Fruit fly (Drosophila melanogaster): ENCODE measurements around the gene CG4836.
A peak's percentile ranks its signal among the peaks of the same experiment; 100 is the strongest.

CG4836 gene

dm6 chr3R:20021152-20021769, 7.6 kb downstream of the CG4836 start, which contains the start of the genes PIG-L and psidin (continued):
- TF ChIP-seq dsx (GFP tag; optimal IDR thresholded peaks at IDR 0.05; ENCODE audit: poor library complexity, severe bottlenecking) (no peak), Sox102F (GFP tag; optimal IDR thresholded peaks at IDR 0.05) (no peak), Sox15 (GFP tag; optimal IDR thresholded peaks at IDR 0.05) (peak; percentile 83), CG11902 (GFP tag; optimal IDR thresholded peaks at IDR 0.05) (peak; percentile 53), CG8319 (GFP tag; optimal IDR thresholded peaks at IDR 0.05) (peak; percentile 12), lz (GFP tag; optimal IDR thresholded peaks at IDR 0.05) (peak; percentile 84), acj6 (GFP tag; optimal IDR thresholded peaks at IDR 0.05) (peak; percentile 86), Hr39 (GFP tag; optimal IDR thresholded peaks at IDR 0.05) (peak; percentile 85)

dm6 chr3R:20027841-20028240, 14.2 kb downstream of the CG4836 start, which contains the start of the genes CG4424 and CG4854:
TSS of gene CG4424 (minus strand) at chr3R:20028040.
TSS of gene CG4854 (plus strand) at chr3R:20028058.
- TF ChIP-seq fkh (GFP tag; optimal IDR thresholded peaks at IDR 0.05) (peak; percentile 97), CG6808 (GFP tag; optimal IDR thresholded peaks at IDR 0.05) (no peak)

- TF ChIP-seq CG10669 (GFP tag; optimal IDR thresholded peaks at IDR 0.05), result no peak
- no peak for TF ChIP-seq fd85E (GFP tag; optimal IDR thresholded peaks at IDR 0.05)
- no peak for TF ChIP-seq CG1621 (tag; optimal IDR thresholded peaks at IDR 0.05)
- TF ChIP-seq CG6808 (GFP tag; optimal IDR thresholded peaks at IDR 0.05), result no peak
- peak; percentile 68 for TF ChIP-seq topi (GFP tag; optimal IDR thresholded peaks at IDR 0.05)
- peak; percentile 86 for TF ChIP-seq OdsH (GFP tag; optimal IDR thresholded peaks at IDR 0.05)
- peak; percentile 71 for TF ChIP-seq Gug (GFP tag; IDR thresholded peaks at IDR 0.05)
- TF ChIP-seq CG11902 (GFP tag; optimal IDR thresholded peaks at IDR 0.05), result peak; percentile 71
- peak; percentile 75 for TF ChIP-seq lz (GFP tag; optimal IDR thresholded peaks at IDR 0.05)
- no peak for TF ChIP-seq dsx (GFP tag; optimal IDR thresholded peaks at IDR 0.05; ENCODE audit: poor library complexity, severe bottlenecking)
- TF ChIP-seq Eip78C (GFP tag), result peak; percentile 91
- TF ChIP-seq fd59A (GFP tag; optimal IDR thresholded peaks at IDR 0.05), result peak; percentile 65
- TF ChIP-seq eg (GFP tag; IDR thresholded peaks at IDR 0.05), result peak; percentile 62; the same call in 2 of the 3 replicates
- TF ChIP-seq CG4318 (GFP tag; optimal IDR thresholded peaks at IDR 0.05), result peak; percentile 86
- peak; percentile 34 for TF ChIP-seq fkh (GFP tag; optimal IDR thresholded peaks at IDR 0.05)
- peak; percentile 65 for TF ChIP-seq Ets21C (GFP tag; optimal IDR thresholded peaks at IDR 0.05)
- TF ChIP-seq CG32006 (GFP tag; optimal IDR thresholded peaks at IDR 0.05), result peak; percentile 88
- 0 out of 3 replicates have a peak, but pooled peaks have one; percentile 43 for TF ChIP-seq CG6163 (GFP tag; IDR thresholded peaks at IDR 0.05)
- TF ChIP-seq CG8632 (GFP tag; optimal IDR thresholded peaks at IDR 0.05), result peak; percentile 69
- TF ChIP-seq svp (GFP tag), result no peak
- TF ChIP-seq cyc (GFP tag; optimal IDR thresholded peaks at IDR 0.05), result peak; percentile 63
- TF ChIP-seq acj6 (GFP tag; optimal IDR thresholded peaks at IDR 0.05), result peak; percentile 81
- TF ChIP-seq CG6854 (GFP tag; optimal IDR thresholded peaks at IDR 0.05), result no peak
- no peak for TF ChIP-seq spab (GFP tag; optimal IDR thresholded peaks at IDR 0.05)
- TF ChIP-seq CG3919 (GFP tag; optimal IDR thresholded peaks at IDR 0.05), result no peak
- no peak for TF ChIP-seq Met (GFP tag; optimal IDR thresholded peaks at IDR 0.05)
- peak; percentile 59; the same call in 2 of the 3 replicates for TF ChIP-seq CG8119 (GFP tag; IDR thresholded peaks at IDR 0.05)
- TF ChIP-seq CG6276 (GFP tag; optimal IDR thresholded peaks at IDR 0.05), result no peak
- peak; percentile 74 for TF ChIP-seq Sox14 (GFP tag; optimal IDR thresholded peaks at IDR 0.05)
- TF ChIP-seq Blimp-1 (GFP tag; optimal IDR thresholded peaks at IDR 0.05), result peak; percentile 41
- TF ChIP-seq CG11762 (GFP tag; optimal IDR thresholded peaks at IDR 0.05; ENCODE audit: insufficient read depth), result peak; percentile 76
- no peak for TF ChIP-seq CG7368 (GFP tag; optimal IDR thresholded peaks at IDR 0.05)
- TF ChIP-seq Sox102F (GFP tag; optimal IDR thresholded peaks at IDR 0.05), result no peak
- no peak for TF ChIP-seq Eip75B (GFP tag; optimal IDR thresholded peaks at IDR 0.05)
- no peak for TF ChIP-seq Hr38 (GFP tag; optimal IDR thresholded peaks at IDR 0.05)
- TF ChIP-seq Sox15 (GFP tag; optimal IDR thresholded peaks at IDR 0.05), result peak; percentile 75
- no peak for TF ChIP-seq ss (GFP tag; optimal IDR thresholded peaks at IDR 0.05)
- TF ChIP-seq Eip93F (GFP tag; optimal IDR thresholded peaks at IDR 0.05), result no peak
- no peak for TF ChIP-seq vri (GFP tag; optimal IDR thresholded peaks at IDR 0.05)
- TF ChIP-seq pdm3 (GFP tag; optimal IDR thresholded peaks at IDR 0.05), result peak; percentile 77
- peak; percentile 63 for TF ChIP-seq CG6792 (GFP tag; optimal IDR thresholded peaks at IDR 0.05)
- peak; percentile 35; the same call in 1 of the 2 replicates for TF ChIP-seq CG15336 (GFP tag; IDR thresholded peaks at IDR 0.05)
Measured at dm6 chr3R:20031043-20031763, 17.5 kb downstream of the CG4836 start, which contains the start of gene trem. TSS of gene trem (minus strand) at chr3R:20031309.
